Fruit fly (Drosophila melanogaster) whole organism, adult: ENCODE results near the gene Pax.

Experiments
- CG11617 ChIP-seq: fragments of 200-800 bp; sonication (Bioruptor generic); optimal IDR thresholded peaks from 2 replicates; lab custom pipeline; 2017; ENCODE audit warnings: mild to moderate bottlenecking, missing biosample characterization, missing genetic modification reagents, missing genetic modification characterization
- CG12768 ChIP-seq: fragments of 200-800 bp; sonication (Bioruptor generic); optimal IDR thresholded peaks from 2 replicates; lab custom pipeline; 2017; ENCODE audit warnings: missing biosample characterization, missing genetic modification characterization, mild to moderate bottlenecking, moderate library complexity, missing genetic modification reagents
- CG14711 ChIP-seq: fragments of 200-800 bp; sonication (Bioruptor generic); optimal IDR thresholded peaks from 2 replicates; lab custom pipeline; 2018; ENCODE audit warnings: missing biosample characterization, mild to moderate bottlenecking, missing genetic modification characterization, moderate library complexity
- CG1620 ChIP-seq: fragments of 200-800 bp; sonication (Bioruptor generic); optimal IDR thresholded peaks from 2 replicates; lab custom pipeline; 2016; ENCODE audit warnings: missing biosample characterization, missing genetic modification characterization
- CG33017 ChIP-seq: fragments of 200-800 bp; sonication (Bioruptor generic); optimal IDR thresholded peaks from 2 replicates; lab custom pipeline; 2018; ENCODE audit warnings: missing biosample characterization, mild to moderate bottlenecking, missing genetic modification characterization, moderate library complexity
- CG5204 ChIP-seq: fragments of 200-800 bp; sonication (Bioruptor generic); optimal IDR thresholded peaks from 2 replicates; lab custom pipeline; 2016; ENCODE audit warnings: missing biosample characterization, missing genetic modification characterization
- CG7045 ChIP-seq: fragments of 200-800 bp; sonication (Bioruptor generic); optimal IDR thresholded peaks from 2 replicates; lab custom pipeline; 2017; ENCODE audit warnings: missing biosample characterization, mild to moderate bottlenecking, missing genetic modification characterization
- CG7101 ChIP-seq: fragments of 200-800 bp; sonication (Bioruptor generic); optimal IDR thresholded peaks from 2 replicates; lab custom pipeline; 2018; ENCODE audit warnings: missing biosample characterization, mild to moderate bottlenecking, missing genetic modification characterization, moderate library complexity
- Clk ChIP-seq: fragments of 200-800 bp; sonication (Bioruptor generic); optimal IDR thresholded peaks from 2 replicates; lab custom pipeline; 2017; ENCODE audit warnings: missing biosample characterization, missing genetic modification characterization
- Crg-1 ChIP-seq: fragments of 200-800 bp; sonication (Bioruptor generic); optimal IDR thresholded peaks from 2 replicates; lab custom pipeline; 2016; ENCODE audit warnings: missing biosample characterization, missing genetic modification characterization
- Hr96 ChIP-seq: fragments of 200-800 bp; sonication (Bioruptor generic); optimal IDR thresholded peaks from 2 replicates; lab custom pipeline; 2016; ENCODE audit warnings: missing biosample characterization, missing genetic modification characterization
- Mnt ChIP-seq: fragments of 200-800 bp; sonication (Bioruptor generic); optimal IDR thresholded peaks from 2 replicates; lab custom pipeline; 2016; ENCODE audit warnings: missing biosample characterization, mild to moderate bottlenecking, missing genetic modification characterization
- bab1 ChIP-seq: fragments of 200-800 bp; sonication (Bioruptor generic); optimal IDR thresholded peaks from 3 replicates; lab custom pipeline; 2019; ENCODE audit warnings: missing biosample characterization, mild to moderate bottlenecking, missing genetic modification characterization, moderate library complexity
- cic ChIP-seq: fragments of 200-800 bp; sonication (Bioruptor generic); optimal IDR thresholded peaks from 2 replicates; lab custom pipeline; 2017; ENCODE audit warnings: missing biosample characterization, mild to moderate bottlenecking, missing genetic modification characterization, moderate library complexity
- cnc ChIP-seq, 2 experiments: fragments of >200 bp; optimal IDR thresholded peaks; 2 replicates each; lab custom pipeline; 2017
- kay ChIP-seq: fragments of 200-800 bp; sonication (Bioruptor generic); peaks from one replicate; lab custom pipeline; 2016; ENCODE audit warnings: missing biosample characterization, missing genetic modification characterization, borderline replicate concordance
- ovo ChIP-seq: fragments of 200-800 bp; sonication (Bioruptor generic); optimal IDR thresholded peaks from 2 replicates; lab custom pipeline; 2016; ENCODE audit warnings: missing biosample characterization, missing genetic modification characterization
- pad ChIP-seq: fragments of 200-800 bp; sonication (Bioruptor generic); optimal IDR thresholded peaks from 3 replicates; lab custom pipeline; 2017; ENCODE audit warnings: missing biosample characterization, missing genetic modification characterization, mild to moderate bottlenecking, moderate library complexity, missing genetic modification reagents
- tj ChIP-seq: fragments of 200-800 bp; sonication (Bioruptor generic); optimal IDR thresholded peaks from 3 replicates; lab custom pipeline; 2017; ENCODE audit warnings: missing biosample characterization, mild to moderate bottlenecking, missing genetic modification characterization, moderate library complexity
- toe ChIP-seq: fragments of 200-800 bp; sonication (Bioruptor generic); optimal IDR thresholded peaks from 2 replicates; lab custom pipeline; 2016; ENCODE audit warnings: missing biosample characterization, missing genetic modification characterization

Gene Pax

DNA sequence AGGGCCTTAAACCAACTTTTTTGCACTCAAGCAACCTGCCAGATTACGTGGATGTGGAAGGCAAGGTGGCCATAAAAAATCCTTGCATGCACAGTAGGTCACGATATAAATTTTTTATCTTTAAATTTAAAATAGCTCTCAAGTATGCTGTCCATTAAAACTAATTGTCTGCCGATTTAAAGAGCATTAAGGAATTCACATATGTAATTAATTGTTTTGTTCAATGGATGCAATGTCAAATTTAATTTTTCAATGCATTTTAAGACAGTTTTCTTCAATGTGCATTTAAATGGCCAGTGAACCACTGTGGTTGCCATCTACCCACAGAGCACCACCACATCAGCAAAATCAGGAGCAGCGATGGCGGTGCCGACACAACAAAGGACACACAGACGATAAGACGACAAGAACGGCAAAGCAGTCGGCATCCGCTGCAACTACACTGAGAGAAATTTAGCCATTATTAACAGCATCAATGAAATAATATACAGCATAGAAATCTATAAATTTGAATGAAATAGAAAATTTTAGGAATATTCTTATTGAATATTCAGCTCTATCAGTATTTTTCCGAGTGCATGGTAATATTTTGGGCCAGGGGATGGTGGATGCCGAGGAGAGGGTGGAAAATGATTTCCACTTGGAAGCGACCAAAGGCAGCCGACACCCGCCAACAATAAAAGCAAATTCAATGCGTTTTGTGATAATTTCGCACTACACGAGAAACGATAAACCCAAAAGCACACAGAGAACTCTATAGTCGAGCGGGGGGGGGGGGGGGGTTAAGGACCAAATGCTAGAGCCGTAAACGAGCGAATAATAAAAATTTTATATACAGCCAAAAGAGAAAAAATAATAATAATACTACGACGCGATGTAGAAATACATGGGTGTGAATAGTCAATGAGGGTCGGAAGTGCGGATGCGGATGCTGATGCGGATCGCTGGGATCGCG lies 49.0 kb downstream of the Pax start:
- TF ChIP-seq pad (GFP tag; lab: Kevin White, UChicago) (no peak), CG7101 (tag; lab: Kevin White, UChicago) (no peak), CG33017 (no peak), Crg-1 (GFP tag; lab: Kevin White, UChicago) (no peak), cic (GFP tag; lab: Kevin White, UChicago) (no peak), bab1 (GFP tag; lab: Kevin White, UChicago) (no peak)

DNA sequence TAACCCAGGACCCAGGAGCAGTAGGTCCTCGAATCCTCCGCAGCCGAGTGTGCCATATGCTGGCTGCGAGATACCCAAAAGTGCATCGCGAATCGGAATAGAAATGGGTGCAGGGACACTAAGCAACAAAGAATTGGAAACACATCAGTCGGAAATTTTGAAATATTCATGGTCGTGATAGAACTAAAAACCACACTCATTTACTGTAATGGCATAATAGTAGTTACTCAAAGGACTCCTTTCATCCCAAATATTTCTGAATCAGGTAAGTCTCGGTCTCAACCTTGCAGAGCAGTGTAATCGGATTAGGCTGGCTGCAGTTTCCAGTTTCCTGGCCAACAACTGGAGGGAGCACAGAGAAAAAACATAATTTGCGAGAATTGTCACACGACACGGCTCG lies 50.3 kb downstream of the Pax start:
- TF ChIP-seq CG33017 (no peak), CG7101 (tag; lab: Kevin White, UChicago) (no peak), Mnt (no peak), Hr96 (GFP tag; lab: Kevin White, UChicago) (no peak), CG1620 (no peak), CG5204 (GFP tag; lab: Kevin White, UChicago) (no peak), CG7045 (GFP tag; lab: Kevin White, UChicago) (no peak), pad (GFP tag; lab: Kevin White, UChicago) (no peak), cic (GFP tag; lab: Kevin White, UChicago) (no peak), ovo (GFP tag; lab: Kevin White, UChicago) (no peak), CG12768 (no peak), tj (GFP tag; lab: Kevin White, UChicago) (no peak), Crg-1 (GFP tag; lab: Kevin White, UChicago) (no peak), CG14711 (no peak), CG11617 (GFP tag; lab: Kevin White, UChicago) (no peak), Clk (GFP tag; lab: Kevin White, UChicago) (no peak), bab1 (GFP tag; lab: Kevin White, UChicago) (no peak), kay (no peak), toe (GFP tag; lab: Kevin White, UChicago) (no peak), cnc (optimal IDR thresholded peaks at IDR 0.05; lab: Kevin White, UChicago) (no peak)

DNA sequence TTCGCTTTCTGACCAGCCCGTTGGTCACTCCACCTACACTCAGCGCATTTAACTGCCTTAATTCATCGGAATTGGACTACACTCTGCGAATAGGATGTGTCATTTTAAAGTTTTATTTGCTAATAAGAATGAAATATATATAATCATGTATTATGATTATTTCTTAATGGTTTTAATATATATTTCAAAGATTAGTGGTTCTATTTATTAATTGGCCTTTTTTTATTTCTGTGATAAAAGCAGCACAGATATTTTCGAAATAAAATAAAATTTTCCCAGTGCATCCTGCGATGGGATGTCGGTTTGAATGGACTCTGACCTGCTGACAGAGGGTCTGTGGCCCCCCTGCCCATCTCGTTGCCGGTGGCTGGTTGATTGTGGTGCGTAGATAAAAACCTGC lies 52.6 kb downstream of the Pax start:
- TF ChIP-seq Mnt (no peak), cic (GFP tag; lab: Kevin White, UChicago) (no peak)

DNA sequence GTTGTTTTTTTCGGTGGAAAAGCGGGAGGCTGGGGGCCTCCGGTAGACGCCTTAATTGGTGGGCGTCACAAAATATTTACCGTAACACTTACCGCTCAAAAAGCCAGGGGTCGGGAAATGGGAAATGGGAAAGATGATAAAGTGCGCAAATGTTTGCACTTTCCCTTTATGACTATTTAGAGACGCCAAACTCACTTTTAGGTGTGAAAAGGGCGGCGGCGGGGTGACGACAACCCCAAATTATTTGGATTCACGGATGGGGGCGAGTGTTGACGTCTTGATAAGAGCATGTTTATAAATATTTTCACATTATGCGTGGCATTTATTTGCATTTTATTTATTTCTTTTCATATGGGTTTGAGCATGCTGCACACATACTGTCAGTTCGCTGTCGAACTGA lies 56.4 kb downstream of the Pax start, which contains the start of gene CG17349:
Gene CG17349, plus strand, starts transcription at position 400 of the 400 bp plus-strand sequence.
- TF ChIP-seq Hr96 (GFP tag; lab: Kevin White, UChicago) (no peak), Crg-1 (GFP tag; lab: Kevin White, UChicago) (no peak), CG7101 (tag; lab: Kevin White, UChicago) (no peak), bab1 (GFP tag; lab: Kevin White, UChicago) (no peak), CG1620 (no peak), CG14711 (no peak), kay (no peak), cic (GFP tag; lab: Kevin White, UChicago) (no peak), CG7045 (GFP tag; lab: Kevin White, UChicago) (no peak), CG33017 (no peak), pad (GFP tag; lab: Kevin White, UChicago) (no peak), tj (GFP tag; lab: Kevin White, UChicago) (no peak), cnc (optimal IDR thresholded peaks at IDR 0.05; lab: Kevin White, UChicago) (no peak), CG12768 (no peak), Mnt (no peak), toe (GFP tag; lab: Kevin White, UChicago) (no peak)

dm6 chr2L:19366730-19367129 lies 59.7 kb downstream of the Pax start:
- TF ChIP-seq ovo (GFP tag; lab: Kevin White, UChicago) (no peak), bab1 (GFP tag; lab: Kevin White, UChicago) (no peak), CG7045 (GFP tag; lab: Kevin White, UChicago) (no peak), CG14711 (no peak), toe (GFP tag; lab: Kevin White, UChicago) (no peak), CG5204 (GFP tag; lab: Kevin White, UChicago) (no peak), cnc (optimal IDR thresholded peaks at IDR 0.05; lab: Kevin White, UChicago) (no peak), Hr96 (GFP tag; lab: Kevin White, UChicago) (no peak), kay (no peak), CG11617 (GFP tag; lab: Kevin White, UChicago) (no peak), CG33017 (no peak), Clk (GFP tag; lab: Kevin White, UChicago) (no peak), Crg-1 (GFP tag; lab: Kevin White, UChicago) (no peak), CG1620 (no peak)

- TF ChIP-seq CG1620 = no peak
- no peak for TF ChIP-seq Mnt
- TF ChIP-seq cnc (optimal IDR thresholded peaks at IDR 0.05; lab: Kevin White, UChicago) = no peak
- TF ChIP-seq CG7101 (tag; lab: Kevin White, UChicago) = no peak
- TF ChIP-seq CG7045 (GFP tag; lab: Kevin White, UChicago) = no peak
- TF ChIP-seq CG5204 (GFP tag; lab: Kevin White, UChicago) = no peak
- TF ChIP-seq Clk (GFP tag; lab: Kevin White, UChicago) = no peak
- TF ChIP-seq toe (GFP tag; lab: Kevin White, UChicago) = no peak
- TF ChIP-seq ovo (GFP tag; lab: Kevin White, UChicago) = no peak
Measured at dm6 chr2L:19366301-19366700, 60.1 kb downstream of the Pax start.
